Fruit fly (Drosophila melanogaster) Kc167 (cell line): ENCODE data around the gene Pits.

Source experiments
- Sin3A ChIP-seq: fragments of >200 bp; optimal IDR thresholded peaks from 2 replicates; lab custom pipeline; 2018; ENCODE audit warnings: missing external identifiers
- h ChIP-seq: fragments of >200 bp; optimal IDR thresholded peaks from 3 replicates; lab custom pipeline; 2018; ENCODE audit warnings: missing external identifiers
- insv ChIP-seq: fragments of >200 bp; optimal IDR thresholded peaks from 3 replicates; lab custom pipeline; 2018; ENCODE audit warnings: missing external identifiers
- psq ChIP-seq: fragments of >200 bp; optimal IDR thresholded peaks from 2 replicates; lab custom pipeline; 2017; ENCODE audit warnings: missing external identifiers
- ttk ChIP-seq: sonication (Bioruptor generic); optimal IDR thresholded peaks from 2 replicates; lab custom pipeline; 2017; ENCODE audit warnings: missing external identifiers

dm6 chrX:12546119-12546518 lies 36.9 kb downstream of the Pits start:
- no peak for TF ChIP-seq psq (lab: Kevin White, UChicago)
- TF ChIP-seq h (lab: Kevin White, UChicago): no peak
- TF ChIP-seq Sin3A (lab: Kevin White, UChicago): no peak
- TF ChIP-seq ttk (lab: Kevin White, UChicago): no peak
- no peak for TF ChIP-seq insv
